Fruit fly (Drosophila melanogaster) whole organism, prepupa: ENCODE measurements around the gene Rala.

Source experiments
- CG10669 ChIP-seq: fragments of 200-800 bp; sonication (Bioruptor generic); optimal IDR thresholded peaks from 3 replicates; lab custom pipeline; 2018; ENCODE audit warnings: missing biosample characterization, mild to moderate bottlenecking, missing genetic modification characterization, moderate library complexity
- CG11902 ChIP-seq: fragments of 200-800 bp; sonication (Bioruptor generic); optimal IDR thresholded peaks from 3 replicates; lab custom pipeline; 2016; ENCODE audit warnings: missing biosample characterization, missing genetic modification characterization
- CG32006 ChIP-seq: fragments of 200-800 bp; sonication (Bioruptor generic); optimal IDR thresholded peaks from 3 replicates; lab custom pipeline; 2017; ENCODE audit warnings: missing biosample characterization, mild to moderate bottlenecking, missing genetic modification characterization
- CG34406 ChIP-seq: fragments of 200-800 bp; sonication (Bioruptor generic); optimal IDR thresholded peaks from 3 replicates; lab custom pipeline; 2016; ENCODE audit warnings: missing biosample characterization, missing genetic modification characterization
- CG6276 ChIP-seq: fragments of 200-800 bp; sonication (Bioruptor generic); optimal IDR thresholded peaks from 2 replicates; lab custom pipeline; 2017; ENCODE audit warnings: missing biosample characterization, mild to moderate bottlenecking, missing genetic modification characterization
- CG6854 ChIP-seq: fragments of 200-800 bp; sonication (Bioruptor generic); optimal IDR thresholded peaks from 2 replicates; lab custom pipeline; 2017; ENCODE audit warnings: missing biosample characterization, mild to moderate bottlenecking, missing genetic modification characterization
- Ets96B ChIP-seq: fragments of 200-800 bp; optimal IDR thresholded peaks from 2 replicates; lab custom pipeline; 2019; ENCODE audit warnings: missing biosample characterization, mild to moderate bottlenecking, missing genetic modification characterization, moderate library complexity
- acj6 ChIP-seq: fragments of 200-800 bp; sonication (Bioruptor generic); optimal IDR thresholded peaks from 3 replicates; lab custom pipeline; 2016; ENCODE audit warnings: missing biosample characterization, missing genetic modification characterization

DNA sequence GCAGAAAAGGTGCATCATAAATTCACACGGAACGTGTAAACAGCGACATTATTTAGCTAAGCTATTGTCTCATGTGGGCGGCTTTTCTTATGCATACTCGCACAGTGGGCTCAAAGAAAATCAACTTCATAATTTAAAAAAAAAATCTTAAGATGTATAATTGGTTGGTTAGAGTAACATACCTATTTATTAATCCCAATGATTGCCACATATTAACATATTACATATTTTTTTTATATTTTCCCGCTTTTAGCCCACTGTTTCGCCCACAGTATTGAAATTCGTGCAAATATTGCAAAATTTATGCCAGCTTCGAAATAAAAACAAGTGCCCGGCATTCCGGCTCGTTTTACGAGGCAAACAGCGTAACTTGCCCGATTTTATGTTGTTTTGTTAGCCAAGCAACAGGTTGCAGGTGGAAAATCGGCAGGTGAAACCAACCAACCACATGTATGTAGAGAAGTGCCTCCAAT lies 52.2 kb downstream of the Rala start, which contains the start of gene Ilp7:
- TF ChIP-seq CG10669 (GFP tag; lab: Kevin White, UChicago) (no peak), CG11902 (GFP tag; lab: Kevin White, UChicago) (no peak), Ets96B (no peak), CG6854 (no peak), CG34406 (GFP tag; lab: Kevin White, UChicago) (peak; percentile 31), CG6276 (peak; percentile 37), CG32006 (GFP tag; lab: Kevin White, UChicago) (no peak), acj6 (GFP tag; lab: Kevin White, UChicago) (peak; percentile 16)
